Worm (Caenorhabditis elegans) whole organism, early embryonic: ENCODE measurements around the gene brc-2.
A peak's percentile ranks its signal among the peaks of the same experiment; 100 is the strongest.

ENCODE experiments used
- B0310.2 ChIP-seq: sonication (generic microtip); optimal IDR thresholded peaks from 2 replicates; lab custom pipeline; 2016; ENCODE audit warnings: mild to moderate bottlenecking, missing genetic modification characterization, missing compliant biosample characterization
- F13C5.2 ChIP-seq: sonication (generic microtip); optimal IDR thresholded peaks from 2 replicates; lab custom pipeline; 2017; ENCODE audit warnings: mild to moderate bottlenecking, missing genetic modification characterization, inconsistent platforms, missing compliant biosample characterization
- aly-1 ChIP-seq: sonication (generic microtip); optimal IDR thresholded peaks from 2 replicates; lab custom pipeline; 2016; ENCODE audit warnings: missing genetic modification characterization, missing compliant biosample characterization
- ama-1 ChIP-seq: fragments of 150-350 bp; optimal IDR thresholded peaks from 2 replicates; lab custom pipeline; 2014
- ceh-13 ChIP-seq: fragments of 200-800 bp; sonication (Bioruptor generic); optimal IDR thresholded peaks from 2 replicates; lab custom pipeline; 2018; ENCODE audit warnings: mild to moderate bottlenecking, missing genetic modification characterization, missing compliant biosample characterization
- ceh-36 ChIP-seq: sonication (generic microtip); optimal IDR thresholded peaks from 2 replicates; lab custom pipeline; 2016; ENCODE audit warnings: missing genetic modification characterization, inconsistent platforms, missing compliant biosample characterization
- ets-7 ChIP-seq: sonication (generic microtip); optimal IDR thresholded peaks from 2 replicates; lab custom pipeline; 2016; ENCODE audit warnings: missing genotype, missing genetic modification characterization, missing compliant biosample characterization
- flt-1 ChIP-seq: fragments of 200-800 bp; sonication (Bioruptor generic); IDR thresholded peaks from 2 replicates; pipeline ENCODE4 v1.3.6; 2022; ENCODE audit warnings: missing genetic modification characterization, missing compliant biosample characterization
- hmbx-1 ChIP-seq: sonication (generic microtip); optimal IDR thresholded peaks from 2 replicates; lab custom pipeline; 2016; ENCODE audit warnings: mild to moderate bottlenecking, missing genetic modification characterization, missing compliant biosample characterization
- hmg-4 ChIP-seq: fragments of 200-800 bp; sonication (Bioruptor generic); optimal IDR thresholded peaks from 2 replicates; lab custom pipeline; 2018; ENCODE audit warnings: mild to moderate bottlenecking, missing genetic modification characterization, missing compliant biosample characterization
- hnd-1 ChIP-seq: sonication (generic microtip); optimal IDR thresholded peaks from 2 replicates; lab custom pipeline; 2016; ENCODE audit warnings: missing genetic modification characterization, missing compliant biosample characterization
- pes-1 ChIP-seq: fragments of 200-800 bp; sonication (Bioruptor generic); IDR thresholded peaks from 2 replicates; pipeline ENCODE4 v1.3.6; 2022; ENCODE audit warnings: missing genetic modification reagents, missing genetic modification characterization, missing compliant biosample characterization
- scrt-1 ChIP-seq: fragments of 200-800 bp; sonication (Bioruptor generic); IDR thresholded peaks from 2 replicates; pipeline ENCODE4 v1.3.6; 2022; ENCODE audit warnings: missing genetic modification characterization, missing compliant biosample characterization
- sea-1 ChIP-seq: fragments of 200-800 bp; sonication (Bioruptor generic); conservative IDR thresholded peaks from 2 replicates; pipeline ENCODE4 v1.3.6; 2022; ENCODE audit warnings: missing genetic modification characterization, missing compliant biosample characterization
- tbx-11 ChIP-seq: fragments of 200-800 bp; sonication (Bioruptor generic); IDR thresholded peaks from 2 replicates; pipeline ENCODE4 v1.3.6; 2022; ENCODE audit warnings: missing genetic modification characterization, missing compliant biosample characterization
- tbx-37 ChIP-seq: fragments of 200-800 bp; sonication (Bioruptor generic); conservative IDR thresholded peaks from 2 replicates; pipeline ENCODE4 v1.3.6; 2022; ENCODE audit warnings: missing genetic modification reagents, missing genetic modification characterization, missing compliant biosample characterization
- tra-4 ChIP-seq: sonication (generic microtip); optimal IDR thresholded peaks from 2 replicates; lab custom pipeline; 2017; ENCODE audit warnings: missing genetic modification characterization, missing compliant biosample characterization

Gene brc-2

ce11 chrIII:6931896-6932295, 29.0 kb upstream of the brc-2 start, which contains the start of gene byn-1:
TSS of gene byn-1 (plus strand) at chrIII:6932001.
- TF ChIP-seq ets-7 (tag; lab: Kevin White, UChicago), result no peak
- TF ChIP-seq ama-1, result peak; percentile 26

ce11 chrIII:6929558-6930167, 26.8 kb upstream of the brc-2 start, which contains the start of gene inf-1:
TSS of gene inf-1 (plus strand) at chrIII:6930134.
- TF ChIP-seq ets-7 (tag; lab: Kevin White, UChicago), result no peak

- no peak for TF ChIP-seq hmbx-1 (tag; lab: Kevin White, UChicago)
- TF ChIP-seq tbx-37 (GFP tag; lab: Robert Waterston, UW), result no peak
- no peak for TF ChIP-seq hnd-1
- TF ChIP-seq F13C5.2, result no peak
- TF ChIP-seq pes-1, result no peak
- TF ChIP-seq flt-1, result no peak
- TF ChIP-seq hmg-4 (GFP tag; lab: Kevin White, UChicago), result no peak
- no peak for TF ChIP-seq ets-7 (tag; lab: Kevin White, UChicago)
- TF ChIP-seq tbx-11 (GFP tag; lab: Robert Waterston, UW), result no peak
- TF ChIP-seq sea-1 (GFP tag; lab: Robert Waterston, UW), result no peak
- TF ChIP-seq ceh-36, result no peak
- TF ChIP-seq tra-4, result no peak
- no peak for TF ChIP-seq ama-1
- no peak for TF ChIP-seq ceh-13 (GFP tag; lab: Kevin White, UChicago)
- TF ChIP-seq B0310.2, result no peak
- no peak for TF ChIP-seq scrt-1
Observed at ce11 chrIII:6928725-6929124, 25.8 kb upstream of the brc-2 start, which contains the start of gene flap-1. TSS of gene flap-1 (minus strand) at chrIII:6928825.

- TF ChIP-seq B0310.2, result no peak
Observed at ce11 chrIII:6914840-6915239, 11.9 kb upstream of the brc-2 start.

- TF ChIP-seq hnd-1, result no peak
- no peak for TF ChIP-seq aly-1
- TF ChIP-seq ets-7 (tag; lab: Kevin White, UChicago), result no peak
- no peak for TF ChIP-seq hmbx-1 (tag; lab: Kevin White, UChicago)
- TF ChIP-seq tbx-11 (GFP tag; lab: Robert Waterston, UW), result no peak
- no peak for TF ChIP-seq tra-4
- no peak for TF ChIP-seq ama-1
- TF ChIP-seq tbx-37 (GFP tag; lab: Robert Waterston, UW), result no peak
- TF ChIP-seq B0310.2, result no peak
- no peak for TF ChIP-seq F13C5.2
- TF ChIP-seq pes-1, result no peak
- TF ChIP-seq sea-1 (GFP tag; lab: Robert Waterston, UW), result no peak
- no peak for TF ChIP-seq ceh-36
- TF ChIP-seq flt-1, result no peak
- no peak for TF ChIP-seq hmg-4 (GFP tag; lab: Kevin White, UChicago)
Observed at ce11 chrIII:6912381-6912780, 9.5 kb upstream of the brc-2 start, which contains the start of gene pdf-1. TSS of gene pdf-1 (minus strand) at chrIII:6912481.

- TF ChIP-seq flt-1 (no peak), pes-1 (no peak), scrt-1 (no peak), ets-7 (tag; lab: Kevin White, UChicago) (no peak), F13C5.2 (no peak), tra-4 (no peak), ama-1 (no peak), hmbx-1 (tag; lab: Kevin White, UChicago) (no peak), ceh-36 (no peak), hmg-4 (GFP tag; lab: Kevin White, UChicago) (no peak), sea-1 (GFP tag; lab: Robert Waterston, UW) (no peak), hnd-1 (no peak), tbx-37 (GFP tag; lab: Robert Waterston, UW) (no peak), aly-1 (no peak), tbx-11 (GFP tag; lab: Robert Waterston, UW) (no peak), ceh-13 (GFP tag; lab: Kevin White, UChicago) (no peak)
Observed at ce11 chrIII:6906409-6906808, 3.5 kb upstream of the brc-2 start, which contains the start of gene T07E3.2. TSS of gene T07E3.2 (plus strand) at chrIII:6906709.

ce11 chrIII:6904468-6904867, 1.6 kb upstream of the brc-2 start:
- no peak for TF ChIP-seq pes-1
- no peak for TF ChIP-seq aly-1
- TF ChIP-seq hmg-4 (GFP tag; lab: Kevin White, UChicago), result no peak
- no peak for TF ChIP-seq ets-7 (tag; lab: Kevin White, UChicago)
- no peak for TF ChIP-seq tbx-11 (GFP tag; lab: Robert Waterston, UW)
- TF ChIP-seq ceh-36, result no peak
- TF ChIP-seq scrt-1, result no peak
- TF ChIP-seq F13C5.2, result no peak
- TF ChIP-seq sea-1 (GFP tag; lab: Robert Waterston, UW), result no peak
- TF ChIP-seq ceh-13 (GFP tag; lab: Kevin White, UChicago), result no peak
- no peak for TF ChIP-seq hnd-1

- TF ChIP-seq hnd-1, result no peak
- no peak for TF ChIP-seq ceh-13 (GFP tag; lab: Kevin White, UChicago)
Observed at ce11 chrIII:6900609-6901008, 2.3 kb downstream of the brc-2 start.

- no peak for TF ChIP-seq pes-1
- no peak for TF ChIP-seq F13C5.2
- TF ChIP-seq hmg-4 (GFP tag; lab: Kevin White, UChicago), result no peak
- TF ChIP-seq tbx-37 (GFP tag; lab: Robert Waterston, UW), result no peak
- TF ChIP-seq tbx-11 (GFP tag; lab: Robert Waterston, UW), result no peak
- no peak for TF ChIP-seq aly-1
- TF ChIP-seq ama-1, result no peak
- TF ChIP-seq tra-4, result no peak
- no peak for TF ChIP-seq ceh-36
- TF ChIP-seq sea-1 (GFP tag; lab: Robert Waterston, UW), result no peak
- no peak for TF ChIP-seq flt-1
- no peak for TF ChIP-seq ceh-13 (GFP tag; lab: Kevin White, UChicago)
- no peak for TF ChIP-seq ets-7 (tag; lab: Kevin White, UChicago)
- TF ChIP-seq scrt-1, result no peak
- no peak for TF ChIP-seq B0310.2
- no peak for TF ChIP-seq hmbx-1 (tag; lab: Kevin White, UChicago)
- TF ChIP-seq hnd-1, result no peak
Observed at ce11 chrIII:6898518-6898917, 4.4 kb downstream of the brc-2 start.
